Fruit fly (Drosophila melanogaster): ENCODE results near the gene Spase22-23.
A peak's percentile ranks its signal among the peaks of the same experiment; 100 is the strongest.

Gene Spase22-23

DNA sequence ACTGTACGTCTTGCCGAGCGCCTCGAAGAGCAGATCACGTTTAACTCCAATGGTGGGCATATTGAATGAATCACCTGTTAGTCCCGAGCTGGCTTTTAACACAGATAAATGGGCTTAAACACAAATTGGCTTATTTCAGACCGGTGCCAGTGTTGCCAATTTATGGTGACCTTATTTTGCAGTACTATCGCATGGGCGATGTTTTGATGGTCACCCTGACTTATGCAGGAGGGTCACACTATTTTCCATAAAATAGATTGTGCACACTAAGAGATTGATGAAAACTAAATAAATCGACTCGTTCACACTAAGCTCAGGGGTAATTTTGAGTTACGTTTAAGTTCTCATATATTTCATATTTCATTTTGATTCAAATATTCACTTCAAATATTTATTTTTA, 22.7 kb upstream of the Spase22-23 start, which contains the start of gene beta-PheRS (continued):
- TF ChIP-seq pfk (GFP tag; optimal IDR thresholded peaks at IDR 0.05) (peak; percentile 16), nerfin-1 (tag; optimal IDR thresholded peaks at IDR 0.05) (no peak), CG5953 (GFP tag; IDR thresholded peaks at IDR 0.05) (no peak), gt (GFP tag; IDR thresholded peaks at IDR 0.05) (no peak), peb (GFP tag; IDR thresholded peaks at IDR 0.05) (no peak), CG8924 (tag; optimal IDR thresholded peaks at IDR 0.05) (no peak), psq (GFP tag; optimal IDR thresholded peaks at IDR 0.05) (no peak), CG13424 (tag; optimal IDR thresholded peaks at IDR 0.05) (peak; percentile 66), CG17385 (GFP tag; optimal IDR thresholded peaks at IDR 0.05) (no peak), Rfx (GFP tag; IDR thresholded peaks at IDR 0.05) (peak; percentile 86), Hand (GFP tag; optimal IDR thresholded peaks at IDR 0.05) (no peak), CG1792 (GFP tag; optimal IDR thresholded peaks at IDR 0.05) (peak; percentile 0), grau (tag; optimal IDR thresholded peaks at IDR 0.05) (no peak), ATbp (GFP tag; optimal IDR thresholded peaks at IDR 0.05) (no peak), ci (GFP tag; IDR thresholded peaks at IDR 0.05) (peak; percentile 79), CG8359 (GFP tag; optimal IDR thresholded peaks at IDR 0.05; ENCODE audit: borderline replicate concordance) (no peak), bigmax (GFP tag; optimal IDR thresholded peaks at IDR 0.05) (no peak), CG18764 (GFP tag; optimal IDR thresholded peaks at IDR 0.05) (no peak), bab2 (GFP tag; optimal IDR thresholded peaks at IDR 0.05) (peak; percentile 44), Dp (GFP tag; optimal IDR thresholded peaks at IDR 0.05) (peak; percentile 55), CG18619 (GFP tag; optimal IDR thresholded peaks at IDR 0.05) (no peak), aop (GFP tag; IDR thresholded peaks at IDR 0.05) (no peak), CoRest (tag; optimal IDR thresholded peaks at IDR 0.05) (no peak), Ets65A (GFP tag) (peak; percentile 94), HLH4C (GFP tag; IDR thresholded peaks at IDR 0.05; ENCODE audit: partially characterized antibody) (peak; percentile 84), CG14050 (GFP tag; IDR thresholded peaks at IDR 0.05) (peak; percentile 16; the same call in 1 of the 3 replicates), CrebB (tag; optimal IDR thresholded peaks at IDR 0.05) (peak; percentile 53), Camta (GFP tag; optimal IDR thresholded peaks at IDR 0.05) (peak; percentile 35), CG18599 (GFP tag; optimal IDR thresholded peaks at IDR 0.05) (no peak), fd3F (GFP tag; optimal IDR thresholded peaks at IDR 0.05) (peak; percentile 19), CG9932 (GFP tag; IDR thresholded peaks at IDR 0.05) (peak; percentile 86), sens-2 (GFP tag; IDR thresholded peaks at IDR 0.05) (no peak), Trl (optimal IDR thresholded peaks at IDR 0.05) (no peak), Trl (GFP tag; optimal IDR thresholded peaks at IDR 0.05) (peak; percentile 60), CG4730 (GFP tag; IDR thresholded peaks at IDR 0.05) (no peak), Fer1 (GFP tag; optimal IDR thresholded peaks at IDR 0.05) (no peak), twi (tag; optimal IDR thresholded peaks at IDR 0.05) (no peak), CG13775 (GFP tag; optimal IDR thresholded peaks at IDR 0.05) (peak; percentile 58), gfzf (GFP tag; optimal IDR thresholded peaks at IDR 0.05) (peak; percentile 78), tgo (GFP tag; IDR thresholded peaks at IDR 0.05) (no peak; the same call in 2 of the 3 replicates), CG17186 (GFP tag; optimal IDR thresholded peaks at IDR 0.05) (peak; percentile 53), CG13287 (GFP tag; IDR thresholded peaks at IDR 0.05; ENCODE audit: partially characterized antibody) (peak; percentile 97), unpg (GFP tag; optimal IDR thresholded peaks at IDR 0.05) (no peak), Chrac-16 (GFP tag; optimal IDR thresholded peaks at IDR 0.05) (peak; percentile 29), cg (GFP tag; optimal IDR thresholded peaks at IDR 0.05) (no peak), CG34422 (GFP tag; IDR thresholded peaks at IDR 0.05) (peak; percentile 92), CG3281 (GFP tag; optimal IDR thresholded peaks at IDR 0.05) (no peak), CG6765 (GFP tag; optimal IDR thresholded peaks at IDR 0.05) (no peak), run (tag; optimal IDR thresholded peaks at IDR 0.05) (no peak), gce (GFP tag; IDR thresholded peaks at IDR 0.05) (no peak)
